Worm (Caenorhabditis elegans) whole organism, late embryonic: ENCODE results near the gene clec-84.
A peak's percentile ranks its signal among the peaks of the same experiment; 100 is the strongest.

Experiments used
- C08G9.2 ChIP-seq: sonication (generic microtip); optimal IDR thresholded peaks from 2 replicates; lab custom pipeline; 2016; ENCODE audit warnings: mild to moderate bottlenecking, missing genetic modification characterization, moderate library complexity, missing compliant biosample characterization
- K02D7.2 ChIP-seq: sonication (generic microtip); optimal IDR thresholded peaks from 2 replicates; lab custom pipeline; 2017; ENCODE audit warnings: mild to moderate bottlenecking, missing genetic modification characterization, missing compliant biosample characterization
- K09A11.1 ChIP-seq: sonication (generic microtip); optimal IDR thresholded peaks from 2 replicates; lab custom pipeline; 2017; ENCODE audit warnings: antibody characterized with exemption, mild to moderate bottlenecking, missing genetic modification characterization, missing compliant biosample characterization; ENCODE audit not compliant: insufficient read depth
- Y22D7AL.16 ChIP-seq: sonication (generic microtip); optimal IDR thresholded peaks from 2 replicates; lab custom pipeline; 2016; ENCODE audit warnings: missing genetic modification characterization, missing compliant biosample characterization
- ceh-14 ChIP-seq: sonication (generic microtip); optimal IDR thresholded peaks from 2 replicates; lab custom pipeline; 2016; ENCODE audit warnings: missing genotype, missing genetic modification characterization, missing compliant biosample characterization
- ceh-18 ChIP-seq: sonication (generic microtip); optimal IDR thresholded peaks from 2 replicates; lab custom pipeline; 2016; ENCODE audit warnings: missing genetic modification characterization, missing compliant biosample characterization
- ceh-24 ChIP-seq: sonication (generic microtip); optimal IDR thresholded peaks from 2 replicates; lab custom pipeline; 2016; ENCODE audit warnings: mild to moderate bottlenecking, missing genetic modification characterization, missing compliant biosample characterization
- ceh-30 ChIP-seq: fragments of 150-350 bp; optimal IDR thresholded peaks from 2 replicates; lab custom pipeline; 2014; ENCODE audit warnings: missing biosample characterization, missing genetic modification characterization
- ceh-31 ChIP-seq: sonication (generic microtip); optimal IDR thresholded peaks from 2 replicates; lab custom pipeline; 2016; ENCODE audit warnings: missing genetic modification characterization, missing compliant biosample characterization
- ceh-34 ChIP-seq: sonication (generic microtip); optimal IDR thresholded peaks from 2 replicates; lab custom pipeline; 2016; ENCODE audit warnings: mild to moderate bottlenecking, missing genetic modification characterization, missing compliant biosample characterization
- ceh-48 ChIP-seq: sonication (generic microtip); optimal IDR thresholded peaks from 2 replicates; lab custom pipeline; 2016; ENCODE audit warnings: missing genetic modification characterization, inconsistent platforms, missing compliant biosample characterization
- ceh-6 ChIP-seq: fragments of 200-800 bp; sonication (Bioruptor generic); optimal IDR thresholded peaks from 2 replicates; lab custom pipeline; 2018; ENCODE audit warnings: mild to moderate bottlenecking, missing genetic modification characterization, missing compliant biosample characterization
- ceh-9 ChIP-seq: sonication (generic microtip); optimal IDR thresholded peaks from 2 replicates; lab custom pipeline; 2016; ENCODE audit warnings: mild to moderate bottlenecking, missing genetic modification characterization, inconsistent platforms, missing compliant biosample characterization
- elt-2 ChIP-seq: sonication (generic microtip); optimal IDR thresholded peaks from 2 replicates; lab custom pipeline; 2016; ENCODE audit warnings: missing genetic modification reagents, missing genetic modification characterization, missing compliant biosample characterization
- ets-4 ChIP-seq: sonication (generic microtip); optimal IDR thresholded peaks from 2 replicates; lab custom pipeline; 2016; ENCODE audit warnings: missing genetic modification characterization, missing compliant biosample characterization
- eyg-1 ChIP-seq: sonication (generic microtip); optimal IDR thresholded peaks from 2 replicates; lab custom pipeline; 2016; ENCODE audit warnings: missing genotype, missing genetic modification characterization, missing compliant biosample characterization
- gmeb-2 ChIP-seq: sonication (generic microtip); optimal IDR thresholded peaks from 2 replicates; lab custom pipeline; 2016; ENCODE audit warnings: missing genetic modification characterization, inconsistent platforms, missing compliant biosample characterization
- hlh-30 ChIP-seq: sonication (generic microtip); optimal IDR thresholded peaks from 2 replicates; lab custom pipeline; 2017; ENCODE audit warnings: antibody characterized with exemption, missing genetic modification characterization, missing compliant biosample characterization; ENCODE audit not compliant: insufficient read depth
- hlh-6 ChIP-seq: sonication (generic microtip); optimal IDR thresholded peaks from 2 replicates; lab custom pipeline; 2016; ENCODE audit warnings: missing genotype, missing genetic modification characterization, missing compliant biosample characterization
- lin-11 ChIP-seq: fragments of 200-800 bp; sonication (Bioruptor generic); optimal IDR thresholded peaks from 2 replicates; lab custom pipeline; 2018; ENCODE audit warnings: mild to moderate bottlenecking, missing genetic modification characterization, missing compliant biosample characterization
- nfya-1 ChIP-seq: sonication (generic microtip); optimal IDR thresholded peaks from 2 replicates; lab custom pipeline; 2017; ENCODE audit warnings: missing genetic modification characterization, mild to moderate bottlenecking, missing compliant biosample characterization, antibody characterized with exemption, moderate library complexity
- nhr-232 ChIP-seq: sonication (generic microtip); optimal IDR thresholded peaks from 2 replicates; lab custom pipeline; 2016; ENCODE audit warnings: missing genetic modification characterization, missing compliant biosample characterization
- npax-4 ChIP-seq: sonication (generic microtip); optimal IDR thresholded peaks from 2 replicates; lab custom pipeline; 2016; ENCODE audit warnings: missing genetic modification characterization, missing compliant biosample characterization
- pat-9 ChIP-seq: fragments of 200-800 bp; sonication (Bioruptor generic); optimal IDR thresholded peaks from 2 replicates; lab custom pipeline; 2018; ENCODE audit warnings: mild to moderate bottlenecking, missing genetic modification characterization, moderate library complexity, missing compliant biosample characterization
- pha-2 ChIP-seq: sonication (generic microtip); optimal IDR thresholded peaks from 2 replicates; lab custom pipeline; 2017; ENCODE audit warnings: mild to moderate bottlenecking, missing genetic modification characterization, missing compliant biosample characterization
- pha-4 ChIP-seq: fragments of 150-350 bp; optimal IDR thresholded peaks from 2 replicates; lab custom pipeline; 2018; ENCODE audit warnings: missing biosample characterization, missing genetic modification reagents, missing genetic modification characterization
- pros-1 ChIP-seq: fragments of 150-350 bp; optimal IDR thresholded peaks from 2 replicates; lab custom pipeline; 2014; ENCODE audit warnings: missing biosample characterization, missing genetic modification reagents, missing genetic modification characterization
- sox-2 ChIP-seq: fragments of 200-800 bp; sonication (Bioruptor generic); IDR thresholded peaks from 2 replicates; pipeline ENCODE4 v1.3.6; 2022; ENCODE audit warnings: missing genetic modification reagents, missing genetic modification characterization, missing compliant biosample characterization
- tbx-7 ChIP-seq: sonication (generic microtip); optimal IDR thresholded peaks from 2 replicates; lab custom pipeline; 2016; ENCODE audit warnings: missing genotype, missing genetic modification characterization, missing compliant biosample characterization
- ttx-3 ChIP-seq: sonication (generic microtip); optimal IDR thresholded peaks from 2 replicates; lab custom pipeline; 2016; ENCODE audit warnings: missing genetic modification reagents, missing genetic modification characterization, missing compliant biosample characterization
- unc-3 ChIP-seq, 2 experiments: fragments of 200-800 bp in 1 of 2; sonication (Bioruptor generic) in 1 of 2; sonication (generic microtip) in 1 of 2; conservative IDR thresholded peaks in 1 of 2; optimal IDR thresholded peaks in 1 of 2; 2 replicates each; pipeline versions ENCODE4 v1.3.6 to Lab custom; 2016 to 2022; ENCODE audit warnings: missing compliant biosample characterization in 2 of 2, missing genetic modification characterization in 2 of 2, missing genetic modification reagents in 1 of 2
- unc-42 ChIP-seq: sonication (generic microtip); optimal IDR thresholded peaks from 2 replicates; lab custom pipeline; 2016; ENCODE audit warnings: missing genotype, missing genetic modification characterization, missing compliant biosample characterization
- zip-5 ChIP-seq: sonication (generic microtip); optimal IDR thresholded peaks from 2 replicates; lab custom pipeline; 2016; ENCODE audit warnings: missing genetic modification characterization, missing compliant biosample characterization
- ztf-16 ChIP-seq: sonication (generic microtip); optimal IDR thresholded peaks from 2 replicates; lab custom pipeline; 2017; ENCODE audit warnings: missing genetic modification characterization, missing compliant biosample characterization

clec-84 gene

ce11 chrIV:2842162-2842561 lies at the start of gene clec-84:
TSS of gene clec-84 (plus strand) at chrIV:2842462.
- TF ChIP-seq ceh-24 (tag; lab: Kevin White, UChicago) = no peak

ce11 chrIV:2793956-2794355 lies 48.3 kb upstream of the clec-84 start:
- TF ChIP-seq nfya-1 (tag; lab: Kevin White, UChicago) (peak; percentile 72), ceh-30 (tag; lab: Kevin White, UChicago) (no peak)

- no peak for TF ChIP-seq unc-42
- TF ChIP-seq elt-2 (tag; lab: Kevin White, UChicago) = peak; percentile 14
Measured at ce11 chrIV:2798339-2798738, 43.9 kb upstream of the clec-84 start, which contains the start of gene Y54G2A.52. TSS of gene Y54G2A.52 (minus strand) at chrIV:2798686.

- TF ChIP-seq ttx-3 = no peak
- no peak for TF ChIP-seq pha-4 (tag; lab: Kevin White, UChicago)
- TF ChIP-seq lin-11 = no peak
- no peak for TF ChIP-seq ceh-18 (tag; lab: Kevin White, UChicago)
- TF ChIP-seq ceh-31 (tag; lab: Kevin White, UChicago) = no peak
- TF ChIP-seq zip-5 (tag; lab: Kevin White, UChicago) = no peak
- TF ChIP-seq ceh-34 (tag; lab: Kevin White, UChicago) = no peak
- TF ChIP-seq K02D7.2 (tag; lab: Kevin White, UChicago) = no peak
- no peak for TF ChIP-seq pha-2 (tag; lab: Kevin White, UChicago)
- TF ChIP-seq nfya-1 (tag; lab: Kevin White, UChicago) = no peak
- TF ChIP-seq nhr-232 (tag; lab: Kevin White, UChicago) = no peak
- no peak for TF ChIP-seq pat-9 (tag; lab: Kevin White, UChicago)
- TF ChIP-seq ceh-6 (GFP tag; lab: Kevin White, UChicago) = no peak
- no peak for TF ChIP-seq ets-4 (tag; lab: Kevin White, UChicago)
Measured at ce11 chrIV:2799389-2799788, 42.9 kb upstream of the clec-84 start, which contains the start of gene Y54G2A.10. TSS of gene Y54G2A.10 (plus strand) at chrIV:2799689.

ce11 chrIV:2799890-2800289 lies 42.4 kb upstream of the clec-84 start:
- TF ChIP-seq ceh-14 (no peak), C08G9.2 (tag; lab: Kevin White, UChicago) (no peak), unc-42 (no peak), tbx-7 (tag; lab: Kevin White, UChicago) (no peak), pros-1 (tag; lab: Kevin White, UChicago) (no peak), sox-2 (GFP tag; lab: Robert Waterston, UW) (no peak), npax-4 (tag; lab: Kevin White, UChicago) (no peak), hlh-30 (no peak), hlh-6 (tag; lab: Kevin White, UChicago) (no peak), ztf-16 (tag; lab: Kevin White, UChicago) (no peak), unc-3 (GFP tag; conservative IDR thresholded peaks at IDR 0.05; lab: Robert Waterston, UW) (no peak), unc-3 (tag; optimal IDR thresholded peaks at IDR 0.05; lab: Kevin White, UChicago) (no peak), K09A11.1 (tag; lab: Kevin White, UChicago) (no peak), ceh-48 (tag; lab: Kevin White, UChicago) (no peak), ceh-9 (tag; lab: Kevin White, UChicago) (no peak), eyg-1 (tag; lab: Kevin White, UChicago) (no peak), gmeb-2 (tag; lab: Kevin White, UChicago) (no peak), Y22D7AL.16 (tag; lab: Kevin White, UChicago) (no peak)
